Worm (Caenorhabditis elegans) whole organism, mixed stage, embryonic: ENCODE results near the gene tbc-19.

Source experiments
- M03D4.4 ChIP-seq: sonication (generic microtip); optimal IDR thresholded peaks from 2 replicates; lab custom pipeline; 2017; ENCODE audit warnings: mild to moderate bottlenecking, missing genetic modification characterization, missing compliant biosample characterization
- bed-3 ChIP-seq: fragments of 200-800 bp; sonication (Bioruptor generic); optimal IDR thresholded peaks from 3 replicates; lab custom pipeline; 2018; ENCODE audit warnings: mild to moderate bottlenecking, missing genetic modification characterization, moderate library complexity, missing compliant biosample characterization
- ceh-39 ChIP-seq: fragments of 150-350 bp; optimal IDR thresholded peaks from 2 replicates; lab custom pipeline; 2014; ENCODE audit warnings: missing biosample characterization, missing genetic modification characterization
- ceh-43 ChIP-seq: fragments of 200-800 bp; sonication (Bioruptor generic); optimal IDR thresholded peaks from 2 replicates; lab custom pipeline; 2018; ENCODE audit warnings: mild to moderate bottlenecking, missing genetic modification characterization, moderate library complexity, missing compliant biosample characterization
- ceh-83 ChIP-seq: fragments of 200-800 bp; sonication (Bioruptor generic); optimal IDR thresholded peaks from 2 replicates; lab custom pipeline; 2018; ENCODE audit warnings: mild to moderate bottlenecking, missing genetic modification characterization, missing compliant biosample characterization
- ces-1 ChIP-seq: fragments of 150-350 bp; optimal IDR thresholded peaks from 2 replicates; lab custom pipeline; 2014; ENCODE audit warnings: missing biosample characterization, missing genetic modification reagents, missing genetic modification characterization
- cnd-1 ChIP-seq: fragments of 200-800 bp; sonication (Bioruptor generic); optimal IDR thresholded peaks from 2 replicates; lab custom pipeline; 2018; ENCODE audit warnings: mild to moderate bottlenecking, missing genetic modification characterization, missing compliant biosample characterization
- drap-1 ChIP-seq: fragments of 200-800 bp; sonication (Bioruptor generic); optimal IDR thresholded peaks from 3 replicates; lab custom pipeline; 2018; ENCODE audit warnings: mild to moderate bottlenecking, missing genetic modification characterization, missing compliant biosample characterization
- elt-1 ChIP-seq: sonication (generic microtip); optimal IDR thresholded peaks from 2 replicates; lab custom pipeline; 2017; ENCODE audit warnings: missing genetic modification characterization, mild to moderate bottlenecking, missing compliant biosample characterization, antibody characterized with exemption, moderate library complexity, borderline replicate concordance; ENCODE audit not compliant: insufficient read depth
- flh-1 ChIP-seq: fragments of 200-800 bp; sonication (Bioruptor generic); optimal IDR thresholded peaks from 2 replicates; lab custom pipeline; 2018; ENCODE audit warnings: mild to moderate bottlenecking, missing genetic modification characterization, moderate library complexity, missing compliant biosample characterization
- ham-2 ChIP-seq: fragments of 200-800 bp; sonication (Bioruptor generic); optimal IDR thresholded peaks from 2 replicates; lab custom pipeline; 2018; ENCODE audit warnings: mild to moderate bottlenecking, missing genetic modification characterization, missing compliant biosample characterization
- hlh-1 ChIP-seq: fragments of 150-350 bp; optimal IDR thresholded peaks from 2 replicates; lab custom pipeline; 2014; ENCODE audit warnings: missing biosample characterization, missing genetic modification reagents, missing genetic modification characterization
- lin-13 ChIP-seq: fragments of 150-350 bp; optimal IDR thresholded peaks from 2 replicates; lab custom pipeline; 2014; ENCODE audit warnings: missing biosample characterization, missing genetic modification characterization
- lin-32 ChIP-seq: fragments of 200-800 bp; sonication (Bioruptor generic); optimal IDR thresholded peaks from 2 replicates; lab custom pipeline; 2018; ENCODE audit warnings: mild to moderate bottlenecking, missing genetic modification characterization, missing compliant biosample characterization
- lsy-2 ChIP-seq: fragments of 150-350 bp; optimal IDR thresholded peaks from 2 replicates; lab custom pipeline; 2014; ENCODE audit warnings: missing biosample characterization, missing genetic modification characterization
- mab-5 ChIP-seq: fragments of 150-350 bp; optimal IDR thresholded peaks from 2 replicates; lab custom pipeline; 2014; ENCODE audit warnings: missing biosample characterization, missing genetic modification characterization
- mep-1 ChIP-seq: fragments of 150-350 bp; optimal IDR thresholded peaks from 2 replicates; lab custom pipeline; 2017; ENCODE audit warnings: missing biosample characterization, missing genetic modification reagents, missing genetic modification characterization, inconsistent platforms
- mls-2 ChIP-seq: sonication (generic microtip); optimal IDR thresholded peaks from 2 replicates; lab custom pipeline; 2016; ENCODE audit warnings: mild to moderate bottlenecking, missing genetic modification characterization, moderate library complexity, missing compliant biosample characterization
- nhr-12 ChIP-seq: fragments of 150-350 bp; optimal IDR thresholded peaks from 2 replicates; lab custom pipeline; 2014; ENCODE audit warnings: missing biosample characterization, missing genetic modification characterization
- nhr-2 ChIP-seq: fragments of 150-350 bp; optimal IDR thresholded peaks from 2 replicates; lab custom pipeline; 2014; ENCODE audit warnings: missing biosample characterization, missing genetic modification characterization
- nhr-237 ChIP-seq: fragments of 150-350 bp; optimal IDR thresholded peaks from 2 replicates; lab custom pipeline; 2014; ENCODE audit warnings: missing biosample characterization, missing genetic modification characterization
- nhr-28 ChIP-seq: fragments of 150-350 bp; optimal IDR thresholded peaks from 2 replicates; lab custom pipeline; 2014; ENCODE audit warnings: missing biosample characterization, missing genetic modification characterization
- nhr-76 ChIP-seq: sonication (generic microtip); optimal IDR thresholded peaks from 2 replicates; lab custom pipeline; 2017; ENCODE audit warnings: missing biosample characterization, missing genetic modification characterization
- pha-4 ChIP-seq: fragments of 150-350 bp; optimal IDR thresholded peaks from 2 replicates; lab custom pipeline; 2018; ENCODE audit warnings: missing biosample characterization, missing genetic modification reagents, missing genetic modification characterization
- sem-2 ChIP-seq: fragments of 200-800 bp; sonication (Bioruptor generic); optimal IDR thresholded peaks from 2 replicates; lab custom pipeline; 2018; ENCODE audit warnings: mild to moderate bottlenecking, missing genetic modification characterization, missing compliant biosample characterization
- snpc-4 ChIP-seq: fragments of 150-350 bp; optimal IDR thresholded peaks from 2 replicates; lab custom pipeline; 2014; ENCODE audit warnings: missing biosample characterization, missing genetic modification characterization
- sptf-1 ChIP-seq: sonication (generic microtip); optimal IDR thresholded peaks from 2 replicates; lab custom pipeline; 2017; ENCODE audit warnings: mild to moderate bottlenecking, missing genetic modification characterization, moderate library complexity, missing compliant biosample characterization
- tbx-8 ChIP-seq: fragments of 200-800 bp; sonication (Bioruptor generic); optimal IDR thresholded peaks from 2 replicates; lab custom pipeline; 2018; ENCODE audit warnings: mild to moderate bottlenecking, missing genetic modification characterization, moderate library complexity, missing compliant biosample characterization
- unc-120 ChIP-seq: sonication (generic microtip); optimal IDR thresholded peaks from 2 replicates; lab custom pipeline; 2017; ENCODE audit warnings: missing genetic modification characterization, missing compliant biosample characterization; ENCODE audit not compliant: poor library complexity, severe bottlenecking
- unc-39 ChIP-seq: fragments of 150-350 bp; optimal IDR thresholded peaks from 2 replicates; lab custom pipeline; 2014; ENCODE audit warnings: missing biosample characterization, missing genetic modification characterization
- unc-62 ChIP-seq: fragments of 150-350 bp; optimal IDR thresholded peaks from 2 replicates; lab custom pipeline; 2014; ENCODE audit warnings: missing biosample characterization, missing genetic modification reagents, missing genetic modification characterization
- zip-8 ChIP-seq: fragments of 150-350 bp; optimal IDR thresholded peaks from 2 replicates; lab custom pipeline; 2014; ENCODE audit warnings: missing biosample characterization, missing genetic modification characterization
- ztf-11 ChIP-seq: fragments of 150-350 bp; optimal IDR thresholded peaks from 2 replicates; lab custom pipeline; 2014; ENCODE audit warnings: missing biosample characterization, missing genetic modification characterization

tbc-19 gene

ce11 chrX:14029392-14029791, 17.1 kb upstream of the tbc-19 start:
- TF ChIP-seq nhr-12 (tag; lab: Kevin White, UChicago) (no peak), lsy-2 (tag; lab: Kevin White, UChicago) (no peak), bed-3 (no peak), ceh-39 (tag; lab: Kevin White, UChicago) (no peak), flh-1 (GFP tag; lab: Kevin White, UChicago) (no peak), nhr-237 (tag; lab: Kevin White, UChicago) (no peak), drap-1 (no peak), elt-1 (no peak), unc-120 (tag; lab: Kevin White, UChicago) (no peak), snpc-4 (tag; lab: Kevin White, UChicago) (no peak), mab-5 (tag; lab: Kevin White, UChicago) (no peak), unc-39 (tag; lab: Kevin White, UChicago) (no peak), nhr-28 (tag; lab: Kevin White, UChicago) (no peak), lin-32 (no peak)

DNA sequence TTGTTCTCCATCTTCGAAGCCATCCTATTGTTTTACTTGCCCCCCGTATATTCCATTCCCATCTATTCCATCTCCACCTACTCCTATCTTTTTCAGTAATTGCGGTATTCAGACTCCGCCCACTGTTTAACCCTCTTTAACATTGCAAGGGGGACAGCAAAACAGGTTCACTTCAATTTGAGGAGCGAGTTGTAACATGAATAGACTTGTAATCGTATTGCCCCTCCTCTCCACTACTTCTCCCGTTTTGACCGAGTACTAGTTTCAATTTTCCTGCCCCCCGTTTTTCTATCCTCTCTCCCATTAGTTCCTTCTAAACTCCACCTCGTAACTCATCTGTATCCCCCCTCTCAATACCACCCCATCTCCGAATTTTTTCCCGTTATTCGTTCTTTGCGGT, 16.2 kb upstream of the tbc-19 start:
- TF ChIP-seq zip-8 (tag; lab: Kevin White, UChicago) (no peak), ceh-39 (tag; lab: Kevin White, UChicago) (no peak), tbx-8 (GFP tag; lab: Kevin White, UChicago) (no peak), sem-2 (no peak), ces-1 (GFP tag; lab: Kevin White, UChicago) (peak; percentile 77), pha-4 (tag; lab: Kevin White, UChicago) (no peak), snpc-4 (tag; lab: Kevin White, UChicago) (no peak)
- TF ChIP-seq, all 35 proteins: peak for 1

- TF ChIP-seq hlh-1 (tag; lab: Kevin White, UChicago) (peak; percentile 57), nhr-2 (tag; lab: Kevin White, UChicago) (peak; percentile 83), nhr-28 (tag; lab: Kevin White, UChicago) (no peak), sptf-1 (tag; lab: Kevin White, UChicago) (peak; percentile 38), cnd-1 (tag; lab: Kevin White, UChicago) (peak; percentile 43)
- TF ChIP-seq, all 35 proteins: peak for 4
These were observed 14.6 kb upstream of the tbc-19 start for ce11 chrX:14026893-14027292.

- no peak for TF ChIP-seq ces-1 (GFP tag; lab: Kevin White, UChicago)
- peak; percentile 29 for TF ChIP-seq ham-2
- TF ChIP-seq unc-62 (GFP tag; lab: Kevin White, UChicago) = peak; percentile 35
- TF ChIP-seq unc-120 (tag; lab: Kevin White, UChicago) = peak; percentile 16
- TF ChIP-seq M03D4.4 = peak; percentile 15
These were observed 12.2 kb upstream of the tbc-19 start for ce11 chrX:14024400-14024953.

DNA sequence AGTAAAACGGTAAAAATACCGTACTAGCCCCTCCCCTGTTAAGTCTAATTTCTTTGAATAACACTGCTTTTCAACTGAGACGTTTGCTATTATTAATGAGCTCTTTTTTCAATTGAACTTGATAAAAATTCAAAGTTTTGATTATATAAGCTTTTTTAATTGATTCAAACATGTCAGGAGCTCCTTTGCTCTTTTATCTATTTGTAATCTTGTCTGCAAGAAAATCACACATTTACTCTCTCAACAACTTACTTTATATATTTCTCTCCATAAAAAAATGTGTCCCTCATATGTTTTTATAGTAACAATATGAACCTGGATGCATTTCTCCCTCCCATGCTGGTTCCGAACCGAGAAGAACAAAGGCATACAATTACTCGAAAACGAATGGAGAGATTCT, 8.0 kb upstream of the tbc-19 start, which contains the start of gene C04C11.1:
C04C11.1 (plus strand) TSS at position 301 of the 400 bp plus-strand sequence.
- TF ChIP-seq mep-1 (tag; lab: Kevin White, UChicago) = no peak
- no peak for TF ChIP-seq nhr-2 (tag; lab: Kevin White, UChicago)
- TF ChIP-seq unc-120 (tag; lab: Kevin White, UChicago) = no peak
- no peak for TF ChIP-seq mab-5 (tag; lab: Kevin White, UChicago)
- no peak for TF ChIP-seq flh-1 (GFP tag; lab: Kevin White, UChicago)
- no peak for TF ChIP-seq ceh-43
- TF ChIP-seq pha-4 (tag; lab: Kevin White, UChicago) = no peak
- TF ChIP-seq bed-3 = no peak
- TF ChIP-seq ham-2 = no peak
- TF ChIP-seq nhr-12 (tag; lab: Kevin White, UChicago) = no peak
- TF ChIP-seq sem-2 = no peak
- TF ChIP-seq hlh-1 (tag; lab: Kevin White, UChicago) = no peak
- TF ChIP-seq lin-13 (tag; lab: Kevin White, UChicago) = no peak

DNA sequence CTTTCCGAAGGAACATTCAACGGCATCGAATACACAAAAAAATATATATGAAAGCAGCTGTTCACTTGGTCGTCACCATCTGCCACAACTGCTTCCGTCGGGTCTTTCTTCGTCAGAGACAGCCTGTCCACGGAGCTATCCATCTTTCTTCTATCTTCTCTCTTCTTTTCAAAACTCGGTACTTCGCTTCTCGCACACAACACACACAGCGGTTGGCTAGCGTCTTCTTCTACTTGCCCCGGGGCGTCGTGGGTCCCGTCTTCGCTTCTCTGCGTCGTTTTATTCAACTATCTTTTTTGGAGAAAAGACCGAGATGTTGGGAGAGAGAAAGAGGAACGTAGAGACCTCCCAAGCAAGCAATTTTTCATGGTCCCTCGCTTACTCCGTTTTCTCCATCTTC, 4.4 kb upstream of the tbc-19 start:
- no peak for TF ChIP-seq drap-1
- TF ChIP-seq nhr-76 (tag; lab: Kevin White, UChicago) = no peak
- TF ChIP-seq unc-39 (tag; lab: Kevin White, UChicago) = no peak
- peak; percentile 99 for TF ChIP-seq hlh-1 (tag; lab: Kevin White, UChicago)
- no peak for TF ChIP-seq flh-1 (GFP tag; lab: Kevin White, UChicago)
- peak; percentile 50 for TF ChIP-seq lin-32
- TF ChIP-seq mab-5 (tag; lab: Kevin White, UChicago) = no peak
- no peak for TF ChIP-seq nhr-12 (tag; lab: Kevin White, UChicago)
- TF ChIP-seq unc-62 (GFP tag; lab: Kevin White, UChicago) = peak; percentile 96
- TF ChIP-seq ceh-83 (GFP tag; lab: Kevin White, UChicago) = no peak
- peak; percentile 81 for TF ChIP-seq unc-120 (tag; lab: Kevin White, UChicago)
- peak; percentile 3 for TF ChIP-seq M03D4.4
- TF ChIP-seq zip-8 (tag; lab: Kevin White, UChicago) = no peak
- no peak for TF ChIP-seq ceh-39 (tag; lab: Kevin White, UChicago)
- TF ChIP-seq mls-2 (tag; lab: Kevin White, UChicago) = peak; percentile 35
- TF ChIP-seq sptf-1 (tag; lab: Kevin White, UChicago) = no peak
- peak; percentile 18 for TF ChIP-seq lsy-2 (tag; lab: Kevin White, UChicago)
- no peak for TF ChIP-seq elt-1
- TF ChIP-seq nhr-2 (tag; lab: Kevin White, UChicago) = no peak
- peak; percentile 91 for TF ChIP-seq cnd-1 (tag; lab: Kevin White, UChicago)
- no peak for TF ChIP-seq ceh-43
- peak; percentile 38 for TF ChIP-seq ztf-11 (tag; lab: Kevin White, UChicago)
- TF ChIP-seq ces-1 (GFP tag; lab: Kevin White, UChicago) = peak; percentile 87
- no peak for TF ChIP-seq ham-2
- TF ChIP-seq lin-13 (tag; lab: Kevin White, UChicago) = no peak
